Worm (Caenorhabditis elegans) whole organism, young adult: ENCODE data around the gene F52H2.5.

Source experiments
- C06A6.2 ChIP-seq: fragments of 200-800 bp; sonication (Bioruptor generic); conservative IDR thresholded peaks from 2 replicates; pipeline ENCODE4 v1.3.6; 2022; ENCODE audit warnings: missing genetic modification characterization, missing compliant biosample characterization
- Y79H2A.3 ChIP-seq: fragments of 200-800 bp; sonication (Bioruptor generic); conservative IDR thresholded peaks from 2 replicates; pipeline ENCODE4 v1.3.6; 2022; ENCODE audit warnings: missing genetic modification reagents, missing genetic modification characterization, missing compliant biosample characterization
- atf-7 ChIP-seq: sonication (generic microtip); optimal IDR thresholded peaks from 2 replicates; lab custom pipeline; 2017; ENCODE audit warnings: mild to moderate bottlenecking, missing genetic modification characterization, missing compliant biosample characterization
- dpl-1 ChIP-seq: fragments of 150-350 bp; optimal IDR thresholded peaks from 2 replicates; lab custom pipeline; 2014; ENCODE audit warnings: missing biosample characterization, missing genetic modification reagents, missing genetic modification characterization
- efl-1 ChIP-seq: fragments of 150-350 bp; optimal IDR thresholded peaks from 2 replicates; lab custom pipeline; 2014; ENCODE audit warnings: missing biosample characterization, missing genetic modification reagents, missing genetic modification characterization
- egrh-3 ChIP-seq: fragments of 200-800 bp; sonication (Bioruptor generic); IDR thresholded peaks from 2 replicates; pipeline ENCODE4 v1.3.6; 2022; ENCODE audit warnings: missing genetic modification reagents, missing genetic modification characterization, missing compliant biosample characterization
- nhr-179 ChIP-seq: sonication (generic microtip); optimal IDR thresholded peaks from 2 replicates; lab custom pipeline; 2016; ENCODE audit warnings: mild to moderate bottlenecking, missing genetic modification characterization, missing compliant biosample characterization
- nhr-80 ChIP-seq: sonication (generic microtip); optimal IDR thresholded peaks from 2 replicates; lab custom pipeline; 2016; ENCODE audit warnings: missing genetic modification characterization, missing compliant biosample characterization
- repo-1 ChIP-seq: sonication (generic microtip); optimal IDR thresholded peaks from 2 replicates; lab custom pipeline; 2017; ENCODE audit warnings: mild to moderate bottlenecking, missing genetic modification characterization, missing compliant biosample characterization
- tlf-1 ChIP-seq: fragments of 200-800 bp; sonication (Bioruptor generic); optimal IDR thresholded peaks from 2 replicates; lab custom pipeline; 2018; ENCODE audit warnings: mild to moderate bottlenecking, missing genetic modification characterization, missing compliant biosample characterization
- unc-62 ChIP-seq: fragments of 150-350 bp; optimal IDR thresholded peaks from 2 replicates; lab custom pipeline; 2014; ENCODE audit warnings: missing biosample characterization, missing genetic modification reagents, missing genetic modification characterization

- TF ChIP-seq efl-1: no peak
- TF ChIP-seq Y79H2A.3 (GFP tag; lab: Robert Waterston, UW): no peak
- TF ChIP-seq tlf-1: no peak
- TF ChIP-seq repo-1 (tag; lab: Kevin White, UChicago): peak; percentile 80
- peak; percentile 73 for TF ChIP-seq nhr-179 (tag; lab: Kevin White, UChicago)
- no peak for TF ChIP-seq unc-62 (GFP tag; lab: Kevin White, UChicago)
- TF ChIP-seq nhr-80 (tag; lab: Kevin White, UChicago): peak; percentile 40
- TF ChIP-seq atf-7 (tag; lab: Kevin White, UChicago): peak; percentile 56
- TF ChIP-seq dpl-1 (GFP tag; lab: Kevin White, UChicago): no peak
- no peak for TF ChIP-seq egrh-3
- TF ChIP-seq C06A6.2 (GFP tag; lab: Robert Waterston, UW): no peak
These were observed 28.6 kb downstream of the F52H2.5 start for ce11 chrX:2531276-2531675.
